Fruit fly (Drosophila melanogaster): ENCODE results near the gene CG43342.

DNA sequence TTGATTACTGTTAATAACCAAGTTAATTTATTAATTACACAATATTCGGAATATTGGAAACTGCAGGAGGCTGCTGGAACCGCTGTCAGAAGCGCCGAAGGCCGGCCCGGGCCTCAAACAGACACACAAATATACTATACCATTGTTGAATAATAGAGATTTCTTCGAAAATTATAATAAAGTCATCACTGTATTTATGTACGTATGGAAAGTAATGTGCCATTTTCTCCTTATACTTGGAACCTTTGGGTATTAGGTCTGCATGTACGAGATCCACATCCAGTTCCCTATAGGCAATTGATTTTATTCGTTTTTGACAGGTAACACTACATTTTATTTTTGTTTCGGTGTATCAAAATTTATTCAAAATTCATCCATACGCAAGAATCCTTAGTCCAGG lies 8.6 kb upstream of the CG43342 start, which contains the start of gene CG7069:
- TF ChIP-seq hbn (GFP tag; IDR thresholded peaks at IDR 0.05; ENCODE audit: partially characterized antibody): no peak
- no peak for TF ChIP-seq CG3407 (GFP tag; optimal IDR thresholded peaks at IDR 0.05)
- TF ChIP-seq CG17361 (GFP tag; IDR thresholded peaks at IDR 0.05): no peak
- TF ChIP-seq lbe (GFP tag; optimal IDR thresholded peaks at IDR 0.05): no peak
- no peak for TF ChIP-seq E2f1 (GFP tag; IDR thresholded peaks at IDR 0.05)
- no peak for TF ChIP-seq Mes4 (GFP tag; optimal IDR thresholded peaks at IDR 0.05)
- no peak for TF ChIP-seq eyg (GFP tag; optimal IDR thresholded peaks at IDR 0.05)
- no peak for TF ChIP-seq Sin3A (optimal IDR thresholded peaks at IDR 0.05)
- no peak for TF ChIP-seq CG1529 (GFP tag; optimal IDR thresholded peaks at IDR 0.05)
- no peak for TF ChIP-seq CG32532 (GFP tag; IDR thresholded peaks at IDR 0.05)
- TF ChIP-seq CG8478 (optimal IDR thresholded peaks at IDR 0.05): no peak
- no peak for TF ChIP-seq ind (GFP tag; optimal IDR thresholded peaks at IDR 0.05)
